Worm (Caenorhabditis elegans) whole organism, late embryonic: Measurements from ENCODE around the gene wht-1.

Experiments
- ceh-6 ChIP-seq: fragments of 200-800 bp; sonication (Bioruptor generic); optimal IDR thresholded peaks from 2 replicates; lab custom pipeline; 2018; ENCODE audit warnings: mild to moderate bottlenecking, missing genetic modification characterization, missing compliant biosample characterization
- elt-2 ChIP-seq: sonication (generic microtip); optimal IDR thresholded peaks from 2 replicates; lab custom pipeline; 2016; ENCODE audit warnings: missing genetic modification reagents, missing genetic modification characterization, missing compliant biosample characterization
- fkh-6 ChIP-seq: sonication (generic microtip); optimal IDR thresholded peaks from 2 replicates; lab custom pipeline; 2016; ENCODE audit warnings: missing genetic modification characterization, missing compliant biosample characterization
- hlh-15 ChIP-seq: sonication (generic microtip); optimal IDR thresholded peaks from 2 replicates; lab custom pipeline; 2016; ENCODE audit warnings: missing genetic modification characterization, missing compliant biosample characterization
- lin-11 ChIP-seq: fragments of 200-800 bp; sonication (Bioruptor generic); optimal IDR thresholded peaks from 2 replicates; lab custom pipeline; 2018; ENCODE audit warnings: mild to moderate bottlenecking, missing genetic modification characterization, missing compliant biosample characterization
- nfya-1 ChIP-seq: sonication (generic microtip); optimal IDR thresholded peaks from 2 replicates; lab custom pipeline; 2017; ENCODE audit warnings: missing genetic modification characterization, mild to moderate bottlenecking, missing compliant biosample characterization, antibody characterized with exemption, moderate library complexity
- nhr-232 ChIP-seq: sonication (generic microtip); optimal IDR thresholded peaks from 2 replicates; lab custom pipeline; 2016; ENCODE audit warnings: missing genetic modification characterization, missing compliant biosample characterization
- pag-3 ChIP-seq: sonication (generic microtip); optimal IDR thresholded peaks from 2 replicates; lab custom pipeline; 2016; ENCODE audit warnings: missing compliant biosample characterization, missing genetic modification characterization, borderline replicate concordance
- pha-4 ChIP-seq: fragments of 150-350 bp; optimal IDR thresholded peaks from 2 replicates; lab custom pipeline; 2018; ENCODE audit warnings: missing biosample characterization, missing genetic modification reagents, missing genetic modification characterization

DNA sequence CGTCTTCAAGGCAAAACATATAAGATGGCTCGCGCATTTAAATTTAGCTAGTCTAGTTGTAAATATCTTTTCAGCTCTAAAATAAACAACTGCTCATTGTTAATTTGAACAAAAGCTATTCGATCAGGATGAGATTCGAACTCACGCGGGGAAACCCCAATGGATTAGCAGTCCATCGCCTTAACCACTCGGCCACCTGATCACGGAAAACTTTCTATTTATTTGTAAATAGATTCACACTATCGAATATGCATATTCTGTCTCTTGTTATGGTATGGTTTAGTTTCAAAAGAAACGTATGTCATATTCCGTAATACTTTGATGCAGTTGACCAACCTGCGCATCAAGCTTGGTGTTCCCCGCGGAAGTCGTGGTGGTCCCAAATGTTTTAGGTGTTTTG is 31.4 kb downstream of the wht-1 start:
- TF ChIP-seq lin-11 (tag; lab: Kevin White, UChicago): no peak
- no peak for TF ChIP-seq nhr-232 (tag; lab: Kevin White, UChicago)
- TF ChIP-seq elt-2 (tag; lab: Kevin White, UChicago): no peak
- no peak for TF ChIP-seq pha-4 (tag; lab: Kevin White, UChicago)
- TF ChIP-seq hlh-15 (tag; lab: Kevin White, UChicago): no peak
- TF ChIP-seq ceh-6 (GFP tag; lab: Kevin White, UChicago): no peak
- TF ChIP-seq pag-3 (tag; lab: Kevin White, UChicago): no peak
- TF ChIP-seq fkh-6 (tag; lab: Kevin White, UChicago): no peak
- TF ChIP-seq nfya-1 (tag; lab: Kevin White, UChicago): no peak
